Worm (Caenorhabditis elegans): ENCODE data around the gene C14C10.2.

The C14C10.2 gene

DNA sequence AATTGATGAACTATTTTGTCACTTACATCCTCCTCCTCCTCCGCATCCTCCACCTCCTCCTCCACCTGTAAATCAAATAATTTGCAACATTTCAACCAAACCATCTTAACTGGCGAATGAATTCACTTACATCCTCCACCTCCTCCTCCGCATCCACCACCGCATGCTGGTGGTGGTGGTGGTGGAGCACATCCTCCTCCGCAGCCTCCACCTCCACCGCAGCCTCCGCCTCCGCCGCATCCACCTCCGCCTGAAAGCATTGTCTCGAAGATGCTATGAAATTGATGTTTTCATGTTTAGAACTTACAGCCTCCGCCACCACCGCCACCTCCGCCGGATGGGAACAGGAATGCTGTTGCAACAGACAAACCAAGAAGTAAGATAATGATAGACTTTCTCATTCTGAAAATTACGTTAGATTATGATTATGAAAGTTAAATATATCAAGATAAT is 15.8 kb downstream of the C14C10.2 start, which contains the start of gene grl-23:
TSS of gene grl-23 (minus strand) at position 403 of the 453 bp plus-strand sequence.
- TF ChIP-seq snpc-4 (tag; optimal IDR thresholded peaks at IDR 0.05) (no peak), skn-1 (tag; optimal IDR thresholded peaks at IDR 0.05) (no peak), ama-1 (optimal IDR thresholded peaks at IDR 0.05) (no peak), ceh-28 (tag; optimal IDR thresholded peaks at IDR 0.05) (no peak), ceh-82 (tag; optimal IDR thresholded peaks at IDR 0.05) (no peak), nhr-28 (tag; optimal IDR thresholded peaks at IDR 0.05) (no peak), fkh-2 (tag; optimal IDR thresholded peaks at IDR 0.05) (no peak), elt-1 (tag; optimal IDR thresholded peaks at IDR 0.05) (no peak), unc-39 (tag; optimal IDR thresholded peaks at IDR 0.05) (no peak), ZK546.5 (tag; optimal IDR thresholded peaks at IDR 0.05) (no peak), eor-1 (tag; optimal IDR thresholded peaks at IDR 0.05) (no peak), daf-12 (tag; optimal IDR thresholded peaks at IDR 0.05) (no peak), hmg-11 (tag; optimal IDR thresholded peaks at IDR 0.05) (no peak), pqm-1 (tag; optimal IDR thresholded peaks at IDR 0.05) (no peak), nhr-25 (tag; optimal IDR thresholded peaks at IDR 0.05) (no peak), egl-5 (tag; optimal IDR thresholded peaks at IDR 0.05) (no peak), mdl-1 (tag; optimal IDR thresholded peaks at IDR 0.05) (no peak), mml-1 (tag; optimal IDR thresholded peaks at IDR 0.05) (no peak), lin-15B (tag; optimal IDR thresholded peaks at IDR 0.05) (no peak), unc-62 (GFP tag; optimal IDR thresholded peaks at IDR 0.05) (no peak)

ce11 chrV:12575846-12576245 is 16.4 kb downstream of the C14C10.2 start:
- TF ChIP-seq R02D3.7 (tag; optimal IDR thresholded peaks at IDR 0.05) (no peak), nhr-43 (tag; optimal IDR thresholded peaks at IDR 0.05; ENCODE audit: poor library complexity, severe bottlenecking) (no peak), aly-2 (tag; optimal IDR thresholded peaks at IDR 0.05) (no peak), sea-2 (GFP tag; optimal IDR thresholded peaks at IDR 0.05) (no peak), ZK546.5 (tag; optimal IDR thresholded peaks at IDR 0.05) (no peak), nhr-76 (tag; optimal IDR thresholded peaks at IDR 0.05) (no peak), nhr-67 (tag; optimal IDR thresholded peaks at IDR 0.05) (no peak), lin-39 (tag; optimal IDR thresholded peaks at IDR 0.05) (no peak), nhr-25 (tag; optimal IDR thresholded peaks at IDR 0.05) (no peak), zag-1 (tag; optimal IDR thresholded peaks at IDR 0.05) (no peak), pqm-1 (tag; optimal IDR thresholded peaks at IDR 0.05) (no peak), elt-3 (tag; optimal IDR thresholded peaks at IDR 0.05) (no peak), elt-1 (tag; optimal IDR thresholded peaks at IDR 0.05) (no peak), lsy-12 (tag; optimal IDR thresholded peaks at IDR 0.05) (no peak), jun-1 (tag; optimal IDR thresholded peaks at IDR 0.05) (no peak), ceh-9 (tag; optimal IDR thresholded peaks at IDR 0.05) (no peak), ceh-82 (tag; optimal IDR thresholded peaks at IDR 0.05) (no peak), eor-1 (tag; optimal IDR thresholded peaks at IDR 0.05) (no peak), nhr-11 (tag; optimal IDR thresholded peaks at IDR 0.05) (no peak)

DNA sequence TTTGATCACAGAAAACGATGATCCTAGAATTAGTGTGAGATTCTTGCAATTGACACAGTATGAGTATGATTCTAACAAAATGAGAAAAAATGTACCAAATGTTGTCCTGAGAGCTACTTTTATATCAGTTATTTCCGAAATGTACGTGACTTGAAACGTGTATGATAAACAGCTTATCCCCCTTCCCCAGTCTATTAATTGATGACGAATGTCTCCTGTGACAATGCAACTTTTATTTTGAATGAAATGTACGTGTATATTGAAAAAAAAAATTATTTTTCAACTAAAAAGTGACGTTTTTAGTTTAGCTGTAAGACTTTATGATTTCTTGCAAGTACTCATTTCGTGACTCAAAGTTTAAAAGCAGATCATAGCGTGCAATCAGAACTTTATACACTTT is 22.0 kb downstream of the C14C10.2 start:
- TF ChIP-seq lin-39 (tag; optimal IDR thresholded peaks at IDR 0.05) = no peak

DNA sequence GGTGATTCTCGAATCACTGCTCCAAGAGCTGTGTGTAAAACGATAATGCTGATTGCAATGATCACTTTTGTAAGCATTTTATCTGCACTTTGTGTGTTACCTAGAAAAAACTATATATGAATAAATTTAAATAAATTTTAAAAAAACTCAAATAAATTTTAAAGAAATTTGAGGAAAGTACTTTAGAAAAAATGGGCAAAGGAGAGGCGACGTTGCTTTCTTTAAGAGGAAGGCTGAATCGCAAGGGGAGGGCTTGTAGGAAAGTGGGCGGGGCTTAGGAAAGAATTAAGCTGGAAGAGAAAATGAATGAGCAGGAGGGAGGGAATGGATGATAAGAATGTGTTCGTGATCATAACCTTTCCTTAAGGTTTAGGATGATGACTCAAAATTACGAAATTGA is 24.4 kb downstream of the C14C10.2 start, which contains the start of gene E02A10.4:
TSS of gene E02A10.4 (minus strand) at position 101 of the 400 bp plus-strand sequence.
- TF ChIP-seq fos-1 (tag; optimal IDR thresholded peaks at IDR 0.05) (no peak), fkh-10 (GFP tag; optimal IDR thresholded peaks at IDR 0.05) (no peak), nhr-11 (tag; optimal IDR thresholded peaks at IDR 0.05) (no peak), elt-2 (tag; optimal IDR thresholded peaks at IDR 0.05) (no peak), elt-3 (tag; optimal IDR thresholded peaks at IDR 0.05) (no peak), ceh-28 (tag; optimal IDR thresholded peaks at IDR 0.05) (no peak), nhr-43 (tag; optimal IDR thresholded peaks at IDR 0.05; ENCODE audit: poor library complexity, severe bottlenecking) (no peak), nhr-77 (tag; optimal IDR thresholded peaks at IDR 0.05) (no peak), nhr-76 (tag; optimal IDR thresholded peaks at IDR 0.05) (no peak), fkh-2 (tag; optimal IDR thresholded peaks at IDR 0.05) (no peak), skn-1 (tag; optimal IDR thresholded peaks at IDR 0.05) (no peak), nhr-28 (tag; optimal IDR thresholded peaks at IDR 0.05) (no peak), pqm-1 (tag; optimal IDR thresholded peaks at IDR 0.05) (no peak), sea-2 (GFP tag; optimal IDR thresholded peaks at IDR 0.05) (no peak), nhr-25 (tag; optimal IDR thresholded peaks at IDR 0.05) (no peak), nhr-23 (tag; optimal IDR thresholded peaks at IDR 0.05) (no peak), hmg-11 (tag; optimal IDR thresholded peaks at IDR 0.05) (no peak), lin-15B (tag; optimal IDR thresholded peaks at IDR 0.05) (no peak), mml-1 (tag; optimal IDR thresholded peaks at IDR 0.05) (no peak)

All from whole organism, L3 larva.